Fruit fly (Drosophila melanogaster): ENCODE data around the gene Sf3b1.

DNA sequence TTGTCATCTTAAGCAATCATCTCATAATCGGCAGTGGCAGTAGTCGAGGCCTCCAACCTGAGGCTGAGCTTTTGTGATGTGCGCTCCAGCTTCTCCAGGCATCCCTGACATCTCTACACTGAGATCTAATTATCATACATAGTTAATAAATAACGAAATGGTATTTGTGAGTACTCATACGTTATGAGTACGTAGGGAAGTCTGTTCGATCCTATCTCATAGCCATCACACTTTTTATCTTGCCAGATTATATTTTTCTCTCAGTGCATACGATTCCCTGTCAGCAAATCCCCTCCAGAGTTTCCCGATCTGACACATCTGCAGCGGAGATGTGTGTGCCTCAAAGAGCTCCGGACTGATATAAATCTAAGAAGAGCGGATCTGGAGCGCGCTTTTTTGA, 41.4 kb downstream of the Sf3b1 start:
- TF ChIP-seq psq (optimal IDR thresholded peaks at IDR 0.05) (no peak), usp (GFP tag; optimal IDR thresholded peaks at IDR 0.05) (no peak), pan (optimal IDR thresholded peaks at IDR 0.05) (no peak)

All from whole organism.